Fruit fly (Drosophila melanogaster): ENCODE measurements around the gene ATPsynB.

dm6 chr3L:9763389-9763917 is 33.7 kb downstream of the ATPsynB start, which contains the start of gene Ae2:
- TF ChIP-seq CG4496 (GFP tag; IDR thresholded peaks at IDR 0.05) (peak; percentile 45; the same call in 2 of the 3 replicates), rn (GFP tag; IDR thresholded peaks at IDR 0.05) (no peak), fd96Ca (GFP tag; IDR thresholded peaks at IDR 0.05) (no peak), Ets98B (GFP tag; IDR thresholded peaks at IDR 0.05) (no peak), Pif1A (GFP tag; optimal IDR thresholded peaks at IDR 0.05) (no peak), Snoo (tag; optimal IDR thresholded peaks at IDR 0.05) (no peak), CG8159 (tag; optimal IDR thresholded peaks at IDR 0.05) (no peak), EcR (GFP tag; optimal IDR thresholded peaks at IDR 0.05) (peak; percentile 58), CG8301 (tag; optimal IDR thresholded peaks at IDR 0.05) (no peak), D1 (tag; optimal IDR thresholded peaks at IDR 0.05) (no peak), CG32121 (GFP tag; IDR thresholded peaks at IDR 0.05) (no peak)
